Fruit fly (Drosophila melanogaster) whole organism, prepupa: ENCODE data around the gene Fit1.

Source experiments
- Blimp-1 ChIP-seq: fragments of 200-800 bp; sonication (Bioruptor generic); optimal IDR thresholded peaks from 3 replicates; lab custom pipeline; 2017; ENCODE audit warnings: missing biosample characterization, missing genetic modification characterization, mild to moderate bottlenecking, moderate library complexity, missing genetic modification reagents
- CG10631 ChIP-seq: fragments of 200-800 bp; sonication (Bioruptor generic); optimal IDR thresholded peaks from 2 replicates; lab custom pipeline; 2016; ENCODE audit warnings: missing biosample characterization, missing genetic modification characterization
- CG11902 ChIP-seq: fragments of 200-800 bp; sonication (Bioruptor generic); optimal IDR thresholded peaks from 3 replicates; lab custom pipeline; 2016; ENCODE audit warnings: missing biosample characterization, missing genetic modification characterization
- CG15336 ChIP-seq: fragments of 200-800 bp; sonication (Bioruptor generic); IDR thresholded peaks from 2 replicates; pipeline ENCODE4 v1.3.6; 2022; ENCODE audit warnings: missing biosample characterization, missing genetic modification characterization
- CG1621 ChIP-seq: fragments of 200-800 bp; sonication (Bioruptor generic); optimal IDR thresholded peaks from 3 replicates; lab custom pipeline; 2018; ENCODE audit warnings: missing biosample characterization, mild to moderate bottlenecking, missing genetic modification characterization
- CG31627 ChIP-seq: fragments of 200-800 bp; sonication (Bioruptor generic); optimal IDR thresholded peaks from 3 replicates; lab custom pipeline; 2016; ENCODE audit warnings: missing biosample characterization, missing genetic modification characterization
- CG32006 ChIP-seq: fragments of 200-800 bp; sonication (Bioruptor generic); optimal IDR thresholded peaks from 3 replicates; lab custom pipeline; 2017; ENCODE audit warnings: missing biosample characterization, mild to moderate bottlenecking, missing genetic modification characterization
- CG3919 ChIP-seq: fragments of 200-800 bp; sonication (Bioruptor generic); optimal IDR thresholded peaks from 3 replicates; lab custom pipeline; 2016; ENCODE audit warnings: missing biosample characterization, missing genetic modification characterization
- CG4318 ChIP-seq: fragments of 200-800 bp; sonication (Bioruptor generic); optimal IDR thresholded peaks from 3 replicates; lab custom pipeline; 2017; ENCODE audit warnings: missing biosample characterization, mild to moderate bottlenecking, missing genetic modification characterization
- CG6792 ChIP-seq: fragments of 200-800 bp; sonication (Bioruptor generic); optimal IDR thresholded peaks from 3 replicates; lab custom pipeline; 2016; ENCODE audit warnings: missing biosample characterization, missing genetic modification characterization
- CG6808 ChIP-seq: fragments of 200-800 bp; sonication (Bioruptor generic); optimal IDR thresholded peaks from 3 replicates; lab custom pipeline; 2017; ENCODE audit warnings: missing biosample characterization, missing genetic modification characterization, mild to moderate bottlenecking, moderate library complexity, missing genetic modification reagents
- CG6854 ChIP-seq: fragments of 200-800 bp; sonication (Bioruptor generic); optimal IDR thresholded peaks from 2 replicates; lab custom pipeline; 2017; ENCODE audit warnings: missing biosample characterization, mild to moderate bottlenecking, missing genetic modification characterization
- CG8119 ChIP-seq: fragments of 200-800 bp; sonication (Bioruptor generic); IDR thresholded peaks from 3 replicates; pipeline ENCODE4 v1.3.6; 2022; ENCODE audit warnings: missing biosample characterization, missing genetic modification characterization
- CG8319 ChIP-seq: fragments of 200-800 bp; sonication (Bioruptor generic); optimal IDR thresholded peaks from 3 replicates; lab custom pipeline; 2016; ENCODE audit warnings: missing biosample characterization, missing genetic modification characterization
- CG8632 ChIP-seq: fragments of 200-800 bp; sonication (Bioruptor generic); optimal IDR thresholded peaks from 3 replicates; lab custom pipeline; 2016; ENCODE audit warnings: missing biosample characterization, missing genetic modification characterization
- CG9139 ChIP-seq: fragments of 200-800 bp; sonication (Bioruptor generic); optimal IDR thresholded peaks from 3 replicates; lab custom pipeline; 2017; ENCODE audit warnings: missing biosample characterization, mild to moderate bottlenecking, missing genetic modification characterization
- Eip75B ChIP-seq: fragments of 200-800 bp; sonication (Bioruptor generic); optimal IDR thresholded peaks from 3 replicates; lab custom pipeline; 2016; ENCODE audit warnings: missing biosample characterization, missing genetic modification characterization
- Ets21C ChIP-seq: fragments of 200-800 bp; sonication (Bioruptor generic); optimal IDR thresholded peaks from 3 replicates; lab custom pipeline; 2016; ENCODE audit warnings: missing biosample characterization, missing genetic modification characterization
- Ets96B ChIP-seq: fragments of 200-800 bp; optimal IDR thresholded peaks from 2 replicates; lab custom pipeline; 2019; ENCODE audit warnings: missing biosample characterization, mild to moderate bottlenecking, missing genetic modification characterization, moderate library complexity
- Gug ChIP-seq: fragments of 200-800 bp; sonication (Bioruptor generic); IDR thresholded peaks from 2 replicates; pipeline ENCODE4 v1.3.6; 2022; ENCODE audit warnings: missing biosample characterization, missing genetic modification characterization
- Hr38 ChIP-seq: sonication (Bioruptor generic); optimal IDR thresholded peaks from 2 replicates; lab custom pipeline; 2016; ENCODE audit warnings: missing biosample characterization, missing genetic modification characterization
- Hr39 ChIP-seq: fragments of 200-800 bp; sonication (Bioruptor generic); optimal IDR thresholded peaks from 2 replicates; lab custom pipeline; 2016; ENCODE audit warnings: missing biosample characterization, missing genetic modification characterization
- Lpt ChIP-seq: fragments of 200-800 bp; sonication (Bioruptor generic); optimal IDR thresholded peaks from 3 replicates; lab custom pipeline; 2016; ENCODE audit warnings: missing biosample characterization, missing genetic modification characterization
- Met ChIP-seq: fragments of 200-800 bp; sonication (Bioruptor generic); optimal IDR thresholded peaks from 3 replicates; lab custom pipeline; 2016; ENCODE audit warnings: missing biosample characterization, missing genetic modification characterization
- OdsH ChIP-seq: fragments of 200-800 bp; sonication (Bioruptor generic); optimal IDR thresholded peaks from 3 replicates; lab custom pipeline; 2016; ENCODE audit warnings: missing biosample characterization, missing genetic modification characterization
- Sox102F ChIP-seq: fragments of 200-800 bp; sonication (Bioruptor generic); optimal IDR thresholded peaks from 2 replicates; lab custom pipeline; 2016; ENCODE audit warnings: missing biosample characterization, mild to moderate bottlenecking, missing genetic modification characterization
- Sox14 ChIP-seq: fragments of 200-800 bp; sonication (Bioruptor generic); optimal IDR thresholded peaks from 3 replicates; lab custom pipeline; 2016; ENCODE audit warnings: missing biosample characterization, missing genetic modification characterization
- Sox15 ChIP-seq: fragments of 200-800 bp; sonication (Bioruptor generic); optimal IDR thresholded peaks from 3 replicates; lab custom pipeline; 2016; ENCODE audit warnings: missing biosample characterization, missing genetic modification characterization
- dsx ChIP-seq: fragments of 200-800 bp; optimal IDR thresholded peaks from 3 replicates; lab custom pipeline; 2019; ENCODE audit warnings: missing biosample characterization, mild to moderate bottlenecking, missing genetic modification characterization, moderate library complexity; ENCODE audit not compliant: poor library complexity, severe bottlenecking
- eg ChIP-seq: fragments of 200-800 bp; sonication (Bioruptor generic); IDR thresholded peaks from 3 replicates; pipeline ENCODE4 v1.3.6; 2022; ENCODE audit warnings: missing biosample characterization, missing genetic modification characterization
- fd85E ChIP-seq: fragments of 200-800 bp; sonication (Bioruptor generic); optimal IDR thresholded peaks from 3 replicates; lab custom pipeline; 2016; ENCODE audit warnings: missing biosample characterization, missing genetic modification characterization
- fkh ChIP-seq: fragments of 200-800 bp; sonication (Bioruptor generic); optimal IDR thresholded peaks from 3 replicates; lab custom pipeline; 2017; ENCODE audit warnings: missing biosample characterization, mild to moderate bottlenecking, missing genetic modification characterization, moderate library complexity
- lz ChIP-seq: fragments of 200-800 bp; sonication (Bioruptor generic); optimal IDR thresholded peaks from 3 replicates; lab custom pipeline; 2016; ENCODE audit warnings: missing biosample characterization, missing genetic modification characterization
- pdm3 ChIP-seq: fragments of 200-800 bp; sonication (Bioruptor generic); optimal IDR thresholded peaks from 3 replicates; lab custom pipeline; 2016; ENCODE audit warnings: missing biosample characterization, missing genetic modification characterization
- salr ChIP-seq, 2 experiments: fragments of 200-800 bp; sonication (Bioruptor generic); optimal IDR thresholded peaks; 3 replicates each; lab custom pipeline; 2016 to 2018; ENCODE audit warnings: missing biosample characterization in 2 of 2, missing genetic modification characterization in 2 of 2, mild to moderate bottlenecking in 1 of 2
- ss ChIP-seq, 2 experiments: fragments of 200-800 bp; sonication (Bioruptor generic); optimal IDR thresholded peaks; 2 replicates in 1 of 2; 3 replicates in 1 of 2; lab custom pipeline; 2017 to 2018; ENCODE audit warnings: mild to moderate bottlenecking in 2 of 2, missing biosample characterization in 2 of 2, missing genetic modification characterization in 2 of 2, moderate library complexity in 1 of 2
- svp ChIP-seq: fragments of 200-800 bp; sonication (Bioruptor generic); peaks from one replicate; lab custom pipeline; 2016; ENCODE audit warnings: missing biosample characterization, missing genetic modification characterization
- vri ChIP-seq: fragments of 200-800 bp; sonication (Bioruptor generic); optimal IDR thresholded peaks from 3 replicates; lab custom pipeline; 2016; ENCODE audit warnings: missing biosample characterization, mild to moderate bottlenecking, missing genetic modification characterization

Gene Fit1

DNA sequence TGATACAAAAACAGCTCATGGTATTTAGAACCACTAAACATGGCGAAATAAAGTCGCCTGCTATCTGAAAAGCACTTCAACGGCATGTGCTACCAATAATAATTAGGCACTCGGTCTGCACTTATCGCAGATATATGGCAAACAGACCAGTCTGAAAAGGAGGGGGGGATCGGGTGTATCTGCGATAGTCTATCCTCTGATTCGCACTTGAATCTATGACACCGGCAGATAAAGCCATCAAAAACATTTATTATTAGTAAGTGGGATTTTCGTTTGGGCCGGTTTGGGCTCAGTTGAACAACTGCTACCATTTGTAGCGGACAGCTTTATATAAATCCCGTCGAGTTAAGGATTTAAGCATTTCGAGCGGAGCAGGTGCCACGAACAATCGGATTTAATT is 16.1 kb upstream of the Fit1 start, which contains the start of gene CG14989:
Gene CG14989, plus strand, starts transcription at position 301 of the 400 bp plus-strand sequence.
- no peak for TF ChIP-seq lz (GFP tag; lab: Kevin White, UChicago)
- TF ChIP-seq Gug, result no peak
- TF ChIP-seq CG31627 (GFP tag; lab: Kevin White, UChicago), result no peak

DNA sequence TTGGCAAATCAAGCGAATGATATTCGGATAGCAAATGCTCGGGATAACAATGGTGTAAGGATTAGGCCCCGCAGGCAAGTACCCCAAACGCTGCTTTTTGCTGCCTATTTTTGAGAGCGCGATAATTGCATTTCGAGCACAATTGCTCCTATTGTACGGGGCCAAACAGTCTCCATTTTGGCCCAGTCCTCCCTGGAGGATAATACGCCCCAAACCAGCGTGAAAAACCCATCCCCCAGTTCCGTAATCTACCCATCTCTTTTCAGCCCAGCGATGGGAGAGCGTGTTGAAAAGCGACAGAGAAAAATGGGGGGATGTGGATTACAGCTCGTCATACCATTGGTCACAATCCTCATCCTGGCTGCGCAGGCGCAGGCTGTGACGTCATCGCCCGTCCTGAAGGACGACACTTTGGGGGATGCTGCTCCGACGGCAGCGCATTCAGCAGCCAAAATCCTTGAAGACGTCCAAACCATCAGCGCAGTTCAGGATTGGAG is 14.6 kb upstream of the Fit1 start, which contains the start of gene Gad1:
Gene Gad1, minus strand, starts transcription at position 51 of the 497 bp plus-strand sequence.
- no peak for TF ChIP-seq CG6792
- TF ChIP-seq CG10631 (GFP tag; lab: Kevin White, UChicago), result no peak

DNA sequence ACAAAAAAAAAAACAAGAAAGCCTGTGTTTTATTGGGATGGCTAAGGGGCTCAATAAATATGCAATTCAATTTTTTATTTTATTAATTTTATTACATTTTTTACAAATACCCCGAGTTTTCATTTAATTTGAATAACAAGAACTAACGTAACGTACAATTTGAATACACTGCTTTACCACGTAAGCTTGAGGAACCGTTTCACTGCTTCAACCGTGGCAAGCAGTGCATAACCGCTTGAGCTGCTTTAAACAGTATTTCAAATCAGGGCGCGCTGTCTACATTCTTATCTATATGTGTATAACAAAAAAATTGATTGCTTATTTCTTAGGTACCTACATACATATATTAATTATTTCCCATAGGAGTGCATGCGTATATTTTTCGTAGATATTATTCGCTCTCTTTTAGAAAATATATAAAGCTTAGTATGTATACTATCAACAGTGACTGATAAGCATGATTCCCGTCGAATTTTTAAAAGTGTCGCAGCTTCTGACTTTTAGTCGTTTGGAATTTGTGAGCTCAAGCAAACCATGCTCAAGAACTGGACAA is 10.6 kb upstream of the Fit1 start, which contains the start of gene CG14990:
Gene CG14990, plus strand, starts transcription at position 503 of the 553 bp plus-strand sequence.
- TF ChIP-seq Hr38 (GFP tag; lab: Kevin White, UChicago) (no peak), CG6854 (no peak), salr (GFP tag; optimal IDR thresholded peaks at IDR 0.05; lab: Kevin White, UChicago) (no peak)

DNA sequence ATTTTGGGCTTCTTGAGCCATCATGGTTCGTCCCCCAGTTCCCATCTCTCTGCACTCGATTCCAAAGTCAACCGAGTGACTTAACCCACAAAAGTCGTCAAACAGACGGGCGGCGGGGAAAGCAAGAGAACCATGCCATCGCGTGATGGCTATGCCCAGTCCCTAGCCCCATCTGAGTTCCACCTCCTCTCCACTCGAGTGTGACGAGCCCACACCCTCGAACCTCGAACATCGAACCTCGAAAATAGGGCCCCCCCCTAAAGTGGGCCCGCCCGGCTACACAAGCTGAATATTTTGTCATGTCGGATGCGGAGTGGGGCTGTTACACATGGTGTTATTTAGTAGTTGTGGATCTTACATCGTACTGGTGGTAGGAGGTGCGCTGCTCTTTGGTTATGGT is 6.8 kb upstream of the Fit1 start:
- TF ChIP-seq CG1621 (no peak), ss (GFP tag; optimal IDR thresholded peaks at IDR 0.05; lab: Kevin White, UChicago) (peak in 1 of 2 experiments; percentile 96), Sox14 (GFP tag; lab: Kevin White, UChicago) (no peak), CG10631 (GFP tag; lab: Kevin White, UChicago) (no peak), Hr38 (GFP tag; lab: Kevin White, UChicago) (no peak)

DNA sequence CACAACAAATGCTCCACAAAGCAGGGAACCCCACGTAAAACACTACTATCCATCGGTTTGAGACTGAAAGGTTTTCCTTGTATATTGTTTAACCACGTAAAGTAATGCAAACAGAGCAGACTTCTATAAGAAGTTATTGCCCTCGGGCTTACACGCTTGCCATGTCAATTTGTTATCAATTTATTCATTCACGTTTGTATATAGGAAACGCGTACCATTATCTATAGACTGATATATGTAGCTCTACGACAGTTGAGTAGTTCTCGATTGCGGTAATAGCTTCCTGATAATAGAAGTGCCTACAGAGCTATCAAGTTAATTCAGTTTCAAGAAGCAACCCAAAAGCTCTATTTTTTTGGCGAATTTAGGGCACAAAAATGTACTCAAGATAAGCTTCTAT is 4.2 kb upstream of the Fit1 start:
- no peak for TF ChIP-seq Hr39 (GFP tag; lab: Kevin White, UChicago)
- TF ChIP-seq lz (GFP tag; lab: Kevin White, UChicago), result no peak
- no peak for TF ChIP-seq OdsH
- TF ChIP-seq CG8632 (GFP tag; lab: Kevin White, UChicago), result no peak
- no peak for TF ChIP-seq vri (GFP tag; lab: Kevin White, UChicago)
- no peak for TF ChIP-seq Ets21C (GFP tag; lab: Kevin White, UChicago)
- TF ChIP-seq svp (GFP tag; lab: Kevin White, UChicago), result peak; percentile 4
- TF ChIP-seq CG3919 (GFP tag; lab: Kevin White, UChicago), result no peak
- TF ChIP-seq CG4318 (GFP tag; lab: Kevin White, UChicago), result no peak
- peak; percentile 36 for TF ChIP-seq fkh
- TF ChIP-seq fd85E (GFP tag; lab: Kevin White, UChicago), result no peak
- TF ChIP-seq Sox15, result no peak
- no peak for TF ChIP-seq Met

DNA sequence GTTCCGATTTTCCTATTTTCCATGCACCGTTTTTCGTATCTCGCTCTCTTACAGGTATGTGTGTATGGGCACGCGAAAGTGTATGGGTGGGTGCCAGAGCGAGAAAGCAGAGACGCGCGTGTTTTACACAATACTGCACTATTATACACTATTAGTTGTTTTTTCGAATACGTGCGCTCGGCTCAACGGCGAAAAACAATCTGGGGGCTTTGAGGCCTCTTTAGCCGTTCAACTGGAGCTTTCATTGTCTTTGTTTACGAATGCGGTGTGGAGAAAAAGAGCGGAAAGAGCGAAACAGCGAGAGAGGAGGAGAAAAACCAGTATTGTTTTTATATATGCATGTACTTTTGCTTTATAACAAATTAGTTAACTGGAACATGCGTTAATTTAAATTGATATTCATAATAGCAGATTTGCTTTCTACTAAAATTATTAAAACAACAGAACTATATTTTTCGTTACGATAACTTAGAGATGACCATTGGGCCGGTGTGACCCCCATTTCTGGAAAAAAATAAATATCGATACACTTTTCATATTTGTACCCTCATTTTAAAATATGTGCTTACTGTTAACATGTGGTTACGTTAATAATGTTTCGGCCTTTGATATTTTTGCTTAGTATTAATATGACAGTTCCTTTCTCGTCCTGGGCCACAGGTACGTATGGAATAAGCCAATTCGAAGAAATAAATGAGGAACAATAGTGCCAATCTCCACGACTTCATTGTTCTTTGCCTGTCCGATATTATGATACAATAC is 687 bp upstream of the Fit1 start, which contains the start of gene CG14995:
Gene CG14995, minus strand, starts transcription at position 761 of the 762 bp plus-strand sequence.
- peak; percentile 33 for TF ChIP-seq Sox14 (GFP tag; lab: Kevin White, UChicago)
- peak; percentile 33; the same call in 2 of the 3 replicates for TF ChIP-seq CG8119
- TF ChIP-seq Met, result no peak
- peak; percentile 58; the same call in 1 of the 2 replicates for TF ChIP-seq CG15336
- peak; percentile 15 for TF ChIP-seq Sox102F (GFP tag; lab: Kevin White, UChicago)
- no peak for TF ChIP-seq CG4318 (GFP tag; lab: Kevin White, UChicago)
- TF ChIP-seq pdm3 (GFP tag; lab: Kevin White, UChicago), result no peak
- peak; percentile 32 for TF ChIP-seq CG9139 (GFP tag; lab: Kevin White, UChicago)
- TF ChIP-seq CG32006 (GFP tag; lab: Kevin White, UChicago), result no peak
- TF ChIP-seq eg, result 0 out of 3 replicates have a peak, but pooled peaks have one; percentile 31
- TF ChIP-seq Eip75B, result peak; percentile 33
- TF ChIP-seq CG8319 (GFP tag; lab: Kevin White, UChicago), result no peak
- peak; percentile 77 for TF ChIP-seq svp (GFP tag; lab: Kevin White, UChicago)
- TF ChIP-seq Blimp-1 (GFP tag; lab: Kevin White, UChicago), result no peak
- no peak for TF ChIP-seq CG11902 (GFP tag; lab: Kevin White, UChicago)
- TF ChIP-seq CG6808, result peak; percentile 14
- TF ChIP-seq fkh, result peak; percentile 20
- peak; percentile 2 for TF ChIP-seq Ets96B (tag; lab: Kevin White, UChicago)
- TF ChIP-seq Lpt (GFP tag; lab: Kevin White, UChicago), result peak; percentile 37
- TF ChIP-seq dsx (GFP tag; lab: Kevin White, UChicago), result peak; percentile 67
- TF ChIP-seq CG10631 (GFP tag; lab: Kevin White, UChicago), result no peak
- TF ChIP-seq fd85E (GFP tag; lab: Kevin White, UChicago), result peak; percentile 19
- TF ChIP-seq CG6854, result peak; percentile 70
